Fruit fly (Drosophila melanogaster): ENCODE data around the gene kirre.

DNA sequence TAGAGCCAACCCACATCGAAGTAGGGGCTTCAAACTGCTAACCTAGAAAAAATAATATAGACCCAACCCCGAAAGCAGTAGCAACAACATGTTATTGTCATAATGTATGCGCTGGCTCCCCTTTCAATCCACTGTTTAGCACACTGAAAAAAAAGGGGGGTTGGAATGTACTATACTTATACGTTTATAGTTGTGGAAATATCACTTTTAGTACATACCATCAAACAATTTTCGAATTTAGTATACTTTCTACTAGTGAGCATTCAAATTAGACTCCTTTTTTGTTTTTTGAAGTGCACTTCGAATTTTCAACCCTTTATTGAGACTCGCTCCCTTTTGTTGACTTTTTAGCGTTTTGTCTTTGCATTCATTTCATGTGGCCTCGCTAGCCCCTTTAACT is 296.3 kb downstream of the kirre start:
- TF ChIP-seq CG32264 (GFP tag; optimal IDR thresholded peaks at IDR 0.05) = no peak
- TF ChIP-seq jim (GFP tag; optimal IDR thresholded peaks at IDR 0.05) = no peak
- no peak for TF ChIP-seq Hr83 (GFP tag; optimal IDR thresholded peaks at IDR 0.05; ENCODE audit: poor library complexity, severe bottlenecking)
- no peak for TF ChIP-seq Rel (GFP tag; optimal IDR thresholded peaks at IDR 0.05)
- no peak for TF ChIP-seq Rel (tag; optimal IDR thresholded peaks at IDR 0.05)
- peak; percentile 55 for TF ChIP-seq fru (GFP tag; optimal IDR thresholded peaks at IDR 0.05)
- no peak for TF ChIP-seq Hr78 (GFP tag; optimal IDR thresholded peaks at IDR 0.05)

Measured in whole organism, wandering third instar larva.